Fruit fly (Drosophila melanogaster) whole organism, embryonic: ENCODE results near the gene CG9586.

Experiments used
- Ada2b ChIP-seq: fragments of 200-800 bp; sonication (Bioruptor generic); IDR thresholded peaks from 2 replicates; pipeline ENCODE4 v1.3.6; 2022; ENCODE audit warnings: missing biosample characterization, missing genetic modification characterization
- B-H2 ChIP-seq: fragments of 200-800 bp; sonication (Bioruptor generic); optimal IDR thresholded peaks from 2 replicates; lab custom pipeline; 2018; ENCODE audit warnings: missing biosample characterization, mild to moderate bottlenecking, missing genetic modification characterization
- CG10274 ChIP-seq: fragments of 200-800 bp; sonication (Bioruptor generic); optimal IDR thresholded peaks from 3 replicates; lab custom pipeline; 2017; ENCODE audit warnings: missing biosample characterization, mild to moderate bottlenecking, missing genetic modification characterization
- CG12744 ChIP-seq: fragments of 200-800 bp; sonication (Bioruptor generic); optimal IDR thresholded peaks from 2 replicates; lab custom pipeline; 2016; ENCODE audit warnings: missing biosample characterization, missing genetic modification characterization
- CG12769 ChIP-seq: fragments of 200-800 bp; sonication (Bioruptor generic); optimal IDR thresholded peaks from 2 replicates; lab custom pipeline; 2019; ENCODE audit warnings: missing biosample characterization, mild to moderate bottlenecking, missing genetic modification characterization, moderate library complexity
- CG13287 ChIP-seq: fragments of 200-800 bp; sonication (Bioruptor generic); IDR thresholded peaks from 2 replicates; pipeline ENCODE4 v1.3.6; 2022; ENCODE audit warnings: missing biosample characterization, missing genetic modification characterization; ENCODE audit not compliant: partially characterized antibody
- CG13424 ChIP-seq: fragments of 200-800 bp; sonication (Bioruptor generic); optimal IDR thresholded peaks from 2 replicates; lab custom pipeline; 2019; ENCODE audit warnings: missing biosample characterization, mild to moderate bottlenecking, missing genetic modification characterization, moderate library complexity
- CG13894 ChIP-seq: fragments of 200-800 bp; sonication (Bioruptor generic); optimal IDR thresholded peaks from 3 replicates; lab custom pipeline; 2018; ENCODE audit warnings: missing biosample characterization, mild to moderate bottlenecking, missing genetic modification characterization, moderate library complexity
- CG14014 ChIP-seq: fragments of 200-800 bp; sonication (Bioruptor generic); IDR thresholded peaks from 2 replicates; pipeline ENCODE4 v1.3.6; 2022; ENCODE audit warnings: missing biosample characterization, missing genetic modification characterization
- CG14667 ChIP-seq: fragments of 200-800 bp; sonication (Bioruptor generic); IDR thresholded peaks from 2 replicates; pipeline ENCODE4 v1.3.6; 2022; ENCODE audit warnings: missing biosample characterization, missing genetic modification characterization
- CG16813 ChIP-seq: fragments of 200-800 bp; sonication (Bioruptor generic); IDR thresholded peaks from 3 replicates; pipeline ENCODE4 v1.3.6; 2022; ENCODE audit warnings: missing biosample characterization, missing genetic modification characterization; ENCODE audit not compliant: partially characterized antibody
- CG17568 ChIP-seq: fragments of 200-800 bp; sonication (Bioruptor generic); optimal IDR thresholded peaks from 2 replicates; lab custom pipeline; 2018; ENCODE audit warnings: missing biosample characterization, mild to moderate bottlenecking, missing genetic modification characterization, moderate library complexity
- CG18476 ChIP-seq: fragments of 200-800 bp; sonication (Bioruptor generic); optimal IDR thresholded peaks from 2 replicates; lab custom pipeline; 2016; ENCODE audit warnings: missing biosample characterization, mild to moderate bottlenecking, missing genetic modification characterization
- CG32532 ChIP-seq: fragments of 200-800 bp; sonication (Bioruptor generic); IDR thresholded peaks from 2 replicates; pipeline ENCODE4 v1.3.6; 2022; ENCODE audit warnings: missing biosample characterization, missing genetic modification characterization
- CG7928 ChIP-seq: fragments of 200-800 bp; sonication (Bioruptor generic); optimal IDR thresholded peaks from 2 replicates; lab custom pipeline; 2017; ENCODE audit warnings: missing biosample characterization, mild to moderate bottlenecking, missing genetic modification characterization
- CG7987 ChIP-seq: fragments of 200-800 bp; sonication (Bioruptor generic); optimal IDR thresholded peaks from 2 replicates; lab custom pipeline; 2018; ENCODE audit warnings: missing biosample characterization, mild to moderate bottlenecking, missing genetic modification characterization, moderate library complexity
- CG8290 ChIP-seq, 3 experiments: fragments of 200-800 bp; sonication (Bioruptor generic); optimal IDR thresholded peaks; 2 replicates each; lab custom pipeline; 2016 to 2019; ENCODE audit warnings: missing biosample characterization in 3 of 3, missing genetic modification characterization in 3 of 3, mild to moderate bottlenecking in 2 of 3, moderate library complexity in 1 of 3
- CG9609 ChIP-seq: fragments of 200-800 bp; sonication (Bioruptor generic); optimal IDR thresholded peaks from 3 replicates; lab custom pipeline; 2016; ENCODE audit warnings: missing biosample characterization, missing genetic modification characterization
- CrebB ChIP-seq: fragments of 200-800 bp; sonication (Bioruptor generic); optimal IDR thresholded peaks from 3 replicates; lab custom pipeline; 2018; ENCODE audit warnings: missing biosample characterization, mild to moderate bottlenecking, missing genetic modification characterization
- E2f2 ChIP-seq: fragments of 200-800 bp; sonication (Bioruptor generic); IDR thresholded peaks from 2 replicates; pipeline ENCODE4 v1.3.6; 2022; ENCODE audit warnings: missing biosample characterization, missing genetic modification characterization
- HLH4C ChIP-seq: fragments of 200-800 bp; sonication (Bioruptor generic); IDR thresholded peaks from 3 replicates; pipeline ENCODE4 v1.3.6; 2022; ENCODE audit warnings: missing biosample characterization, missing genetic modification characterization; ENCODE audit not compliant: partially characterized antibody
- MTF-1 ChIP-seq: fragments of 200-800 bp; sonication (Bioruptor generic); optimal IDR thresholded peaks from 2 replicates; lab custom pipeline; 2018; ENCODE audit warnings: missing biosample characterization, mild to moderate bottlenecking, missing genetic modification characterization, borderline replicate concordance
- Neu2 ChIP-seq: fragments of 200-800 bp; sonication (Bioruptor generic); optimal IDR thresholded peaks from 3 replicates; lab custom pipeline; 2016; ENCODE audit warnings: missing biosample characterization, missing genetic modification characterization, borderline replicate concordance
- Ssrp ChIP-seq: fragments of 200-800 bp; sonication (Bioruptor generic); optimal IDR thresholded peaks from 2 replicates; lab custom pipeline; 2018; ENCODE audit warnings: missing biosample characterization, mild to moderate bottlenecking, missing genetic modification characterization, moderate library complexity
- chinmo ChIP-seq: fragments of 200-800 bp; sonication (Bioruptor generic); IDR thresholded peaks from 4 replicates; pipeline ENCODE4 v1.3.6; 2022; ENCODE audit warnings: missing biosample characterization, missing genetic modification characterization; ENCODE audit not compliant: partially characterized antibody
- corto ChIP-seq: fragments of 200-800 bp; sonication (Bioruptor generic); optimal IDR thresholded peaks from 2 replicates; lab custom pipeline; 2016; ENCODE audit warnings: missing biosample characterization, mild to moderate bottlenecking, missing genetic modification characterization, moderate library complexity
- crol ChIP-seq: fragments of 200-800 bp; sonication (Bioruptor generic); IDR thresholded peaks from 2 replicates; pipeline ENCODE4 v1.3.6; 2022; ENCODE audit warnings: missing biosample characterization, missing genetic modification characterization
- gro ChIP-seq: fragments of 200-800 bp; sonication (Bioruptor generic); optimal IDR thresholded peaks from 2 replicates; lab custom pipeline; 2016; ENCODE audit warnings: missing biosample characterization, missing genetic modification characterization
- lilli ChIP-seq: fragments of 200-800 bp; sonication (Bioruptor generic); optimal IDR thresholded peaks from 3 replicates; lab custom pipeline; 2016; ENCODE audit warnings: missing biosample characterization, missing genetic modification characterization
- nerfin-2 ChIP-seq: fragments of 200-800 bp; sonication (Bioruptor generic); IDR thresholded peaks from 2 replicates; pipeline ENCODE4 v1.3.6; 2022; ENCODE audit warnings: missing biosample characterization, missing genetic modification characterization; ENCODE audit not compliant: partially characterized antibody
- pnt ChIP-seq: fragments of 200-800 bp; sonication (Bioruptor generic); optimal IDR thresholded peaks from 3 replicates; lab custom pipeline; 2016; ENCODE audit warnings: missing biosample characterization, missing genetic modification characterization
- scrt ChIP-seq: fragments of 200-800 bp; sonication (Bioruptor generic); optimal IDR thresholded peaks from 2 replicates; lab custom pipeline; 2018; ENCODE audit warnings: missing biosample characterization, mild to moderate bottlenecking, missing genetic modification characterization, moderate library complexity
- sens ChIP-seq: fragments of 200-800 bp; sonication (Bioruptor generic); peaks from one replicate; lab custom pipeline; 2016; ENCODE audit warnings: missing biosample characterization, missing genetic modification characterization
- tup ChIP-seq: fragments of 200-800 bp; sonication (Bioruptor generic); optimal IDR thresholded peaks from 2 replicates; lab custom pipeline; 2016; ENCODE audit warnings: missing biosample characterization, mild to moderate bottlenecking, missing genetic modification characterization, moderate library complexity
- zen ChIP-seq: fragments of 200-800 bp; sonication (Bioruptor generic); optimal IDR thresholded peaks from 3 replicates; lab custom pipeline; 2018; ENCODE audit warnings: missing biosample characterization, mild to moderate bottlenecking, missing genetic modification characterization, moderate library complexity

Gene CG9586

DNA sequence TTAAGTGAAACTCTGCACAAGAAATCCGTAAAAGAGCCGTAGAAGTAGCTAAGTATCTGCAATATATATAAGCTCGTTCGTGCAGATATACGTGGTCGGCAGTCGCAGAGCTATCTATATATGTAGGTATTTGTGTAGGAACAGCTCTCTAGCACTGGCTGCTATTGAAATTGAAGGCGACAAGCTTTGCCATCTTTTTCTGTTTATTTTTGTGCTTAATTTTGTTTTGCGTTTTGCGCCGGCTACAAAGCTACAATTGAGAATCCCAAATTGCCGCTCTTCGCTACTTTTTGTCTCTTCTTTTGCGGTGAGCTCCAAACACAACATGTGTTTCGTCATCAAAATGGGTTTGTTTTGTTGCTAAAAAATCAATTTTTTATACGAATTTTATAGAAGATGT lies 8.9 kb upstream of the CG9586 start (continued):
- TF ChIP-seq corto (GFP tag; lab: Kevin White, UChicago) (peak; percentile 73), CG13894 (tag; lab: Kevin White, UChicago) (peak; percentile 93), CG12769 (tag; lab: Kevin White, UChicago) (peak; percentile 12), CG8290 (GFP tag; optimal IDR thresholded peaks at IDR 0.05; lab: Kevin White, UChicago) (no peak), CG8290 (tag; optimal IDR thresholded peaks at IDR 0.05; lab: Kevin White, UChicago) (peak in 1 of 2 experiments; percentile 4), CG17568 (peak; percentile 56), CG7987 (GFP tag; lab: Kevin White, UChicago) (no peak), gro (GFP tag; lab: Kevin White, UChicago) (peak; percentile 70), CG14014 (GFP tag; lab: Robert Waterston, UW) (peak; percentile 72; the same call in 1 of the 2 replicates), CG32532 (peak; percentile 51), Ada2b (GFP tag; lab: Robert Waterston, UW) (0 out of 2 replicates have a peak, but pooled peaks have one; percentile 5), MTF-1 (GFP tag; lab: Kevin White, UChicago) (peak; percentile 16), scrt (GFP tag; lab: Kevin White, UChicago) (peak; percentile 19), CrebB (tag; lab: Kevin White, UChicago) (peak; percentile 8)

dm6 chr2L:9173857-9174593 lies 7.7 kb upstream of the CG9586 start:
- TF ChIP-seq E2f2 (GFP tag; lab: Robert Waterston, UW), result no peak
- peak; percentile 3 for TF ChIP-seq sens (GFP tag; lab: Kevin White, UChicago)
- no peak for TF ChIP-seq CG16813 (GFP tag; lab: Robert Waterston, UW)
- TF ChIP-seq chinmo, result 0 out of 4 replicates have a peak, but pooled peaks have one; percentile 39
- TF ChIP-seq crol, result peak; percentile 70

- TF ChIP-seq lilli (GFP tag; lab: Kevin White, UChicago) (no peak), tup (GFP tag; lab: Kevin White, UChicago) (no peak), CG18476 (no peak), CG13287 (GFP tag; lab: Robert Waterston, UW) (no peak), Ssrp (tag; lab: Kevin White, UChicago) (no peak), pnt (GFP tag; lab: Kevin White, UChicago) (no peak), MTF-1 (GFP tag; lab: Kevin White, UChicago) (no peak), CG14667 (no peak), CG12744 (no peak), CG13424 (tag; lab: Kevin White, UChicago) (no peak), CG7928 (GFP tag; lab: Kevin White, UChicago) (no peak), Neu2 (no peak)
- TF ChIP-seq, all 482 proteins: peak for 0
Measured at dm6 chr2L:9173343-9173742, 7.0 kb upstream of the CG9586 start.

- TF ChIP-seq nerfin-2 (peak; percentile 50), zen (tag; lab: Kevin White, UChicago) (no peak), CG9609 (GFP tag; lab: Kevin White, UChicago) (no peak), B-H2 (no peak), CG16813 (GFP tag; lab: Robert Waterston, UW) (peak; percentile 57), CG10274 (no peak), HLH4C (GFP tag; lab: Robert Waterston, UW) (peak; percentile 52; the same call in 1 of the 3 replicates)
- TF ChIP-seq, all 482 proteins: peak for 3
Measured at dm6 chr2L:9172866-9173265, 6.6 kb upstream of the CG9586 start.
